Fruit fly (Drosophila melanogaster) whole organism, wandering third instar larva: ENCODE measurements around the gene CG45307.

Experiments used
- Dfd ChIP-seq: fragments of >200 bp; optimal IDR thresholded peaks from 2 replicates; lab custom pipeline; 2017; ENCODE audit warnings: missing biosample characterization, missing genetic modification characterization
- Myc ChIP-seq: fragments of >200 bp; optimal IDR thresholded peaks from 2 replicates; lab custom pipeline; 2017
- N ChIP-seq: fragments of >200 bp; optimal IDR thresholded peaks from 2 replicates; lab custom pipeline; 2018; ENCODE audit warnings: missing biosample characterization, missing external identifiers, missing genetic modification characterization
- lola ChIP-seq: fragments of >200 bp; optimal IDR thresholded peaks from 2 replicates; lab custom pipeline; 2017; ENCODE audit warnings: missing biosample characterization, missing genetic modification characterization
- pan ChIP-seq: fragments of >200 bp; optimal IDR thresholded peaks from 2 replicates; lab custom pipeline; 2017
- rgr ChIP-seq: fragments of 200-800 bp; sonication (Bioruptor generic); optimal IDR thresholded peaks from 3 replicates; lab custom pipeline; 2016; ENCODE audit warnings: missing biosample characterization, mild to moderate bottlenecking, missing genetic modification characterization
- tai ChIP-seq: sonication (Bioruptor generic); optimal IDR thresholded peaks from 2 replicates; lab custom pipeline; 2016; ENCODE audit warnings: missing biosample characterization, missing genetic modification characterization

DNA sequence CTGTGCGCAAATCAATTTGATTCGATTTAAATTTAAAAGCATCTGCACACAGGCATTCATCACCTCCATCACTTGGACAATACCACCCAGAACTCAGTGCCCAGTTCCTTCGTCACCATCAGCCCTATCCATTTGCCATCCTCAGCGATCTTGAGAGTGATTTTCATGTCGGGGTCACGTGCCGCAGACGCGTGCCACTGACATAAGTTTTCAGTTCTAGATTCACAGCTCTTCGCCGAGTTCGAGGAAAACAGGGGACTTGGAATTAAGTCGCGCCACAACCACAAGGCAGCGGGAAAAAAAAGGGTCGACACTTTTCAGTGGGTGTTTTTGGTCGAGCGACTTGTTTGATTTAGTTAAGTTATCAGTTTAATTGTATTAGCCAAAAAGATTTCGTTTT, 8.8 kb downstream of the CG45307 start:
- TF ChIP-seq pan (lab: Kevin White, UChicago): no peak
- TF ChIP-seq rgr (GFP tag; lab: Kevin White, UChicago): no peak
- no peak for TF ChIP-seq Dfd (GFP tag; lab: Kevin White, UChicago)
- no peak for TF ChIP-seq lola (GFP tag; lab: Kevin White, UChicago)
- no peak for TF ChIP-seq N (GFP tag; lab: Kevin White, UChicago)
- TF ChIP-seq Myc (lab: Kevin White, UChicago): no peak
- no peak for TF ChIP-seq tai (GFP tag; lab: Kevin White, UChicago)
